Fruit fly (Drosophila melanogaster) whole organism, embryonic: ENCODE data around the gene KP78a.

ENCODE experiments used
- Ada2b ChIP-seq: fragments of 200-800 bp; sonication (Bioruptor generic); IDR thresholded peaks from 2 replicates; pipeline ENCODE4 v1.3.6; 2022; ENCODE audit warnings: missing biosample characterization, missing genetic modification characterization
- B-H1 ChIP-seq: fragments of 200-800 bp; sonication (Bioruptor generic); IDR thresholded peaks from 3 replicates; pipeline ENCODE4 v1.3.6; 2022; ENCODE audit warnings: missing biosample characterization, missing genetic modification characterization
- B-H2 ChIP-seq: fragments of 200-800 bp; sonication (Bioruptor generic); optimal IDR thresholded peaks from 2 replicates; lab custom pipeline; 2018; ENCODE audit warnings: missing biosample characterization, mild to moderate bottlenecking, missing genetic modification characterization
- C15 ChIP-seq: fragments of 200-800 bp; sonication (Bioruptor generic); IDR thresholded peaks from 3 replicates; pipeline ENCODE4 v1.3.6; 2022; ENCODE audit warnings: missing biosample characterization, missing genetic modification characterization
- CG10431 ChIP-seq: fragments of 200-800 bp; sonication (Bioruptor generic); optimal IDR thresholded peaks from 3 replicates; lab custom pipeline; 2018; ENCODE audit warnings: missing biosample characterization, mild to moderate bottlenecking, missing genetic modification characterization
- CG10543 ChIP-seq: fragments of 200-800 bp; sonication (Bioruptor generic); optimal IDR thresholded peaks from 3 replicates; lab custom pipeline; 2017; ENCODE audit warnings: missing biosample characterization, mild to moderate bottlenecking, missing genetic modification characterization, moderate library complexity
- CG12071 ChIP-seq: fragments of 200-800 bp; sonication (Bioruptor generic); optimal IDR thresholded peaks from 3 replicates; lab custom pipeline; 2018; ENCODE audit warnings: missing biosample characterization, mild to moderate bottlenecking, missing genetic modification characterization
- CG17802 ChIP-seq: fragments of 200-800 bp; sonication (Bioruptor generic); optimal IDR thresholded peaks from 2 replicates; lab custom pipeline; 2018; ENCODE audit warnings: missing biosample characterization, mild to moderate bottlenecking, missing genetic modification characterization, moderate library complexity
- CG17912 ChIP-seq: fragments of 200-800 bp; sonication (Bioruptor generic); optimal IDR thresholded peaks from 2 replicates; lab custom pipeline; 2018; ENCODE audit warnings: missing biosample characterization, mild to moderate bottlenecking, missing genetic modification characterization
- CG2129 ChIP-seq: fragments of 200-800 bp; sonication (Bioruptor generic); IDR thresholded peaks from 2 replicates; pipeline ENCODE4 v1.3.6; 2022; ENCODE audit warnings: missing biosample characterization, missing genetic modification characterization; ENCODE audit not compliant: partially characterized antibody
- CG30020 ChIP-seq: fragments of 200-800 bp; optimal IDR thresholded peaks from 2 replicates; lab custom pipeline; 2019; ENCODE audit warnings: missing biosample characterization, mild to moderate bottlenecking, missing genetic modification characterization, moderate library complexity
- CG4707 ChIP-seq: fragments of 200-800 bp; sonication (Bioruptor generic); optimal IDR thresholded peaks from 2 replicates; lab custom pipeline; 2018; ENCODE audit warnings: missing biosample characterization, mild to moderate bottlenecking, missing genetic modification characterization, moderate library complexity
- CG5245 ChIP-seq: fragments of 200-800 bp; sonication (Bioruptor generic); optimal IDR thresholded peaks from 3 replicates; lab custom pipeline; 2016; ENCODE audit warnings: missing biosample characterization, missing genetic modification characterization
- CG6813 ChIP-seq: fragments of 200-800 bp; sonication (Bioruptor generic); optimal IDR thresholded peaks from 2 replicates; lab custom pipeline; 2017; ENCODE audit warnings: missing biosample characterization, missing genetic modification characterization, mild to moderate bottlenecking, moderate library complexity, missing genetic modification reagents
- CG9817 ChIP-seq: fragments of 200-800 bp; sonication (Bioruptor generic); optimal IDR thresholded peaks from 2 replicates; lab custom pipeline; 2018; ENCODE audit warnings: missing biosample characterization, mild to moderate bottlenecking, missing genetic modification characterization, moderate library complexity
- CkIIα-i1 ChIP-seq: fragments of 200-800 bp; sonication (Bioruptor generic); IDR thresholded peaks from 2 replicates; pipeline ENCODE4 v1.3.6; 2022; ENCODE audit warnings: missing biosample characterization, missing genetic modification characterization
- CoRest ChIP-seq: fragments of 200-800 bp; sonication (Bioruptor generic); optimal IDR thresholded peaks from 3 replicates; lab custom pipeline; 2018; ENCODE audit warnings: missing biosample characterization, mild to moderate bottlenecking, missing genetic modification characterization, moderate library complexity
- Dek ChIP-seq: fragments of 200-800 bp; sonication (Bioruptor generic); optimal IDR thresholded peaks from 3 replicates; lab custom pipeline; 2019; ENCODE audit warnings: missing biosample characterization, mild to moderate bottlenecking, missing genetic modification characterization, moderate library complexity
- Dref ChIP-seq: fragments of 200-800 bp; sonication (Bioruptor generic); IDR thresholded peaks from 2 replicates; pipeline ENCODE4 v1.3.6; 2022; ENCODE audit warnings: missing biosample characterization, missing genetic modification characterization
- Fer3 ChIP-seq: fragments of 200-800 bp; sonication (Bioruptor generic); optimal IDR thresholded peaks from 2 replicates; lab custom pipeline; 2018; ENCODE audit warnings: missing biosample characterization, mild to moderate bottlenecking, missing genetic modification characterization, moderate library complexity
- HmgZ ChIP-seq: fragments of 200-800 bp; sonication (Bioruptor generic); optimal IDR thresholded peaks from 2 replicates; lab custom pipeline; 2018; ENCODE audit warnings: missing biosample characterization, mild to moderate bottlenecking, missing genetic modification characterization
- Lim3 ChIP-seq: fragments of 200-800 bp; sonication (Bioruptor generic); IDR thresholded peaks from 2 replicates; pipeline ENCODE4 v1.3.6; 2022; ENCODE audit warnings: missing biosample characterization, missing genetic modification characterization
- Myb ChIP-seq: fragments of 200-800 bp; sonication (Bioruptor generic); optimal IDR thresholded peaks from 2 replicates; lab custom pipeline; 2016; ENCODE audit warnings: missing biosample characterization, missing genetic modification characterization
- Nf-YB ChIP-seq: fragments of 200-800 bp; sonication (Bioruptor generic); optimal IDR thresholded peaks from 3 replicates; lab custom pipeline; 2019; ENCODE audit warnings: missing biosample characterization, mild to moderate bottlenecking, missing genetic modification characterization, moderate library complexity
- Nf-YC ChIP-seq: fragments of 200-800 bp; optimal IDR thresholded peaks from 3 replicates; lab custom pipeline; 2019; ENCODE audit warnings: missing biosample characterization, mild to moderate bottlenecking, missing genetic modification characterization, moderate library complexity
- Oli ChIP-seq: fragments of 200-800 bp; sonication (Bioruptor generic); optimal IDR thresholded peaks from 2 replicates; lab custom pipeline; 2018; ENCODE audit warnings: missing biosample characterization, mild to moderate bottlenecking, missing genetic modification characterization, moderate library complexity
- Scr ChIP-seq: fragments of 200-800 bp; sonication (Bioruptor generic); IDR thresholded peaks from 2 replicates; pipeline ENCODE4 v1.3.6; 2022; ENCODE audit warnings: missing biosample characterization, missing genetic modification characterization; ENCODE audit not compliant: partially characterized antibody
- Side ChIP-seq: fragments of 200-800 bp; sonication (Bioruptor generic); optimal IDR thresholded peaks from 2 replicates; lab custom pipeline; 2016; ENCODE audit warnings: missing biosample characterization, missing genetic modification characterization
- Vsx1 ChIP-seq: fragments of 200-800 bp; sonication (Bioruptor generic); optimal IDR thresholded peaks from 2 replicates; lab custom pipeline; 2017; ENCODE audit warnings: missing biosample characterization, mild to moderate bottlenecking, missing genetic modification characterization, missing genetic modification reagents
- Xbp1 ChIP-seq: fragments of 200-800 bp; sonication (Bioruptor generic); optimal IDR thresholded peaks from 3 replicates; lab custom pipeline; 2016; ENCODE audit warnings: missing biosample characterization, mild to moderate bottlenecking, missing genetic modification characterization
- ash1 ChIP-seq: fragments of 200-800 bp; sonication (Bioruptor generic); optimal IDR thresholded peaks from 2 replicates; lab custom pipeline; 2018; ENCODE audit warnings: missing biosample characterization, mild to moderate bottlenecking, missing genetic modification characterization
- bigmax ChIP-seq: fragments of 200-800 bp; sonication (Bioruptor generic); optimal IDR thresholded peaks from 2 replicates; lab custom pipeline; 2018; ENCODE audit warnings: missing biosample characterization, mild to moderate bottlenecking, missing genetic modification characterization
- cad ChIP-seq: fragments of >200 bp; optimal IDR thresholded peaks from 2 replicates; lab custom pipeline; 2017; ENCODE audit warnings: missing biosample characterization, missing genetic modification characterization
- crc ChIP-seq: fragments of 200-800 bp; sonication (Bioruptor generic); optimal IDR thresholded peaks from 2 replicates; lab custom pipeline; 2016; ENCODE audit warnings: missing biosample characterization, missing genetic modification characterization
- dati ChIP-seq: fragments of 200-800 bp; sonication (Bioruptor generic); IDR thresholded peaks from 2 replicates; pipeline ENCODE4 v1.3.6; 2022; ENCODE audit warnings: missing biosample characterization, missing genetic modification characterization
- ewg ChIP-seq: fragments of 200-800 bp; sonication (Bioruptor generic); optimal IDR thresholded peaks from 3 replicates; lab custom pipeline; 2017; ENCODE audit warnings: mild to moderate bottlenecking, missing biosample characterization, missing genetic modification reagents, missing genetic modification characterization
- exex ChIP-seq: fragments of 200-800 bp; sonication (Bioruptor generic); optimal IDR thresholded peaks from 4 replicates; lab custom pipeline; 2018; ENCODE audit warnings: missing biosample characterization, mild to moderate bottlenecking, missing genetic modification characterization, moderate library complexity
- fd102C ChIP-seq: fragments of 200-800 bp; sonication (Bioruptor generic); optimal IDR thresholded peaks from 2 replicates; lab custom pipeline; 2018; ENCODE audit warnings: missing biosample characterization, mild to moderate bottlenecking, missing genetic modification characterization, moderate library complexity
- ind ChIP-seq: fragments of 200-800 bp; sonication (Bioruptor generic); optimal IDR thresholded peaks from 3 replicates; lab custom pipeline; 2016; ENCODE audit warnings: missing biosample characterization, missing genetic modification characterization
- ken ChIP-seq: fragments of 200-800 bp; sonication (Bioruptor generic); IDR thresholded peaks from 3 replicates; pipeline ENCODE4 v1.3.6; 2022; ENCODE audit warnings: missing biosample characterization, missing genetic modification characterization
- lmd ChIP-seq: fragments of 200-800 bp; sonication (Bioruptor generic); IDR thresholded peaks from 2 replicates; pipeline ENCODE4 v1.3.6; 2022; ENCODE audit warnings: missing biosample characterization, missing genetic modification characterization
- lov ChIP-seq, 2 experiments: fragments of 200-800 bp in 1 of 2; fragments of >200 bp in 1 of 2; sonication (Bioruptor generic) in 1 of 2; IDR thresholded peaks in 1 of 2; optimal IDR thresholded peaks in 1 of 2; 2 replicates in 1 of 2; 3 replicates in 1 of 2; pipeline versions ENCODE4 v1.3.6 to Lab custom; 2017 to 2022; ENCODE audit warnings: missing biosample characterization in 1 of 2, missing genetic modification characterization in 1 of 2
- odd ChIP-seq: fragments of 200-800 bp; sonication (Bioruptor generic); optimal IDR thresholded peaks from 2 replicates; lab custom pipeline; 2017; ENCODE audit warnings: missing biosample characterization, mild to moderate bottlenecking, missing genetic modification characterization
- onecut ChIP-seq: fragments of 200-800 bp; sonication (Bioruptor generic); IDR thresholded peaks from 2 replicates; pipeline ENCODE4 v1.3.6; 2022; ENCODE audit warnings: missing biosample characterization, missing genetic modification characterization
- org-1 ChIP-seq: fragments of 200-800 bp; sonication (Bioruptor generic); optimal IDR thresholded peaks from 2 replicates; lab custom pipeline; 2017; ENCODE audit warnings: missing biosample characterization, missing genetic modification characterization
- pros ChIP-seq: fragments of 200-800 bp; sonication (Bioruptor generic); optimal IDR thresholded peaks from 3 replicates; lab custom pipeline; 2019; ENCODE audit warnings: missing biosample characterization, mild to moderate bottlenecking, missing genetic modification characterization, moderate library complexity
- schlank ChIP-seq: fragments of 200-800 bp; sonication (Bioruptor generic); optimal IDR thresholded peaks from 2 replicates; lab custom pipeline; 2018; ENCODE audit warnings: missing biosample characterization, mild to moderate bottlenecking, missing genetic modification characterization
- sens ChIP-seq: fragments of 200-800 bp; sonication (Bioruptor generic); peaks from one replicate; lab custom pipeline; 2016; ENCODE audit warnings: missing biosample characterization, missing genetic modification characterization
- sob ChIP-seq: fragments of 200-800 bp; sonication (Bioruptor generic); IDR thresholded peaks from 2 replicates; pipeline ENCODE4 v1.3.6; 2022; ENCODE audit warnings: missing biosample characterization, missing genetic modification characterization
- tx ChIP-seq: fragments of 200-800 bp; sonication (Bioruptor generic); optimal IDR thresholded peaks from 2 replicates; lab custom pipeline; 2016; ENCODE audit warnings: missing biosample characterization, missing genetic modification characterization

The KP78a gene

DNA sequence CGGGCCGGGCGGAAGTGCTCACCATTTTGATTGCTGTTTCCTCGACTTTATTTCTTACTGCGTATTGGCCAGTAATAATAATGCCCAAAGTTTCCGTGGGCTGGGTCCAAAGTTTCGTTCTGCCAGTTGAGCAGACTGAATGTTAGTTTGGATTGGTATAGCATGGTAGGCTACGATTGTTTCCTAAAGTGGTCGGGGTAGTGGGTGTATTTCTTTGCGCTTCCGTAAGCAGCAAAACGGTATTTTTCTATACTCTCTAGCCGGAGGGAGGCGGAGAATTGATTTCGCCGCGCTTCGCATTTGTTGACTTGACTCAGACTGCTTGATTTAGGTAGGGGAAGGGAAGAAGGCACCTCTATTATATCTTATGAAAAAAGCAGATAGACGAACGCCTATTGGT, 9.5 kb downstream of the KP78a start:
- no peak for TF ChIP-seq ken
- no peak for TF ChIP-seq ash1 (GFP tag; lab: Kevin White, UChicago)
- no peak for TF ChIP-seq Side
- TF ChIP-seq CkIIα-i1 (GFP tag; lab: Robert Waterston, UW): no peak
- peak; percentile 18 for TF ChIP-seq pros (GFP tag; lab: Kevin White, UChicago)
- TF ChIP-seq CoRest: no peak
- TF ChIP-seq exex (tag; lab: Kevin White, UChicago): no peak
- TF ChIP-seq Nf-YB (GFP tag; lab: Kevin White, UChicago): peak; percentile 73
- TF ChIP-seq bigmax: no peak
- TF ChIP-seq Ada2b (GFP tag; lab: Robert Waterston, UW): no peak
- TF ChIP-seq CG10543: no peak
- no peak for TF ChIP-seq Scr (GFP tag; lab: Robert Waterston, UW)
- no peak for TF ChIP-seq HmgZ (tag; lab: Kevin White, UChicago)
- TF ChIP-seq B-H2 (GFP tag; lab: Kevin White, UChicago): no peak
- TF ChIP-seq Nf-YC (tag; lab: Kevin White, UChicago): peak; percentile 76
- TF ChIP-seq CG17802 (tag; lab: Kevin White, UChicago): no peak
- no peak for TF ChIP-seq org-1
- TF ChIP-seq CG5245 (GFP tag; lab: Kevin White, UChicago): no peak
- TF ChIP-seq CG30020 (tag; lab: Kevin White, UChicago): no peak
- TF ChIP-seq CG6813 (GFP tag; lab: Kevin White, UChicago): no peak
- TF ChIP-seq Lim3: no peak
- no peak for TF ChIP-seq Dek
- no peak for TF ChIP-seq Dref (GFP tag; lab: Robert Waterston, UW)
- TF ChIP-seq B-H1 (GFP tag; lab: Robert Waterston, UW): no peak
- TF ChIP-seq ind (GFP tag; lab: Kevin White, UChicago): no peak
- TF ChIP-seq onecut: no peak

DNA sequence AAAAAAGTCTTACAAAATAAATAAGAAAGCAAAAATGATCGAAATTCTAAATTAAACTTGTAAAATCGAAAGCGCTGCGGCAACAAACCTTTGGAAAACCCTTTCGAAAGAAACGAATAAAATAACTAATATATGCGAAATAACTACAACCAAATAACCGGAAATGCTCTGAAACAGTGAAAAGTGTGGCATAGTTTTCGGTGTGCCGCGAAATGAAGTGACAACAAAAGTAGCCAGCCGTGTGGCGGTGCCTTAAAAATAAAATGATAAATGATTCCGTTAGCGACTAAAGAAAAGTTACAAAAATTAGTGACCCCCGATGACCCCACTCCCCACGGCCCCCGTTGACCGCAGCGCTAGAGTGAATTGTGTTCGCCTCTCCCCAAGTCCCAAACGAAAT, 14.6 kb downstream of the KP78a start:
- TF ChIP-seq CG10431 (GFP tag; lab: Kevin White, UChicago) (peak; percentile 12), CG4707 (GFP tag; lab: Kevin White, UChicago) (peak; percentile 32), Oli (peak; percentile 29), CG9817 (peak; percentile 8), CG12071 (GFP tag; lab: Kevin White, UChicago) (peak; percentile 46), C15 (0 out of 3 replicates have a peak, but pooled peaks have one; percentile 45), sens (GFP tag; lab: Kevin White, UChicago) (peak; percentile 53), sob (0 out of 2 replicates have a peak, but pooled peaks have one; percentile 14), crc (GFP tag; lab: Kevin White, UChicago) (no peak), CG6813 (GFP tag; lab: Kevin White, UChicago) (peak; percentile 18), ewg (GFP tag; lab: Kevin White, UChicago) (peak; percentile 16), Vsx1 (peak; percentile 40), Myb (GFP tag; lab: Kevin White, UChicago) (no peak), lmd (GFP tag; lab: Robert Waterston, UW) (0 out of 2 replicates have a peak, but pooled peaks have one; percentile 18), CG2129 (GFP tag; lab: Robert Waterston, UW) (no peak), lov (optimal IDR thresholded peaks at IDR 0.05; lab: Kevin White, UChicago) (no peak), lov (GFP tag; IDR thresholded peaks at IDR 0.05; lab: Robert Waterston, UW) (peak; percentile 81; the same call in 2 of the 3 replicates), onecut (peak; percentile 40; the same call in 1 of the 2 replicates), CG17912 (GFP tag; lab: Kevin White, UChicago) (peak; percentile 11), Fer3 (tag; lab: Kevin White, UChicago) (no peak), fd102C (GFP tag; lab: Kevin White, UChicago) (peak; percentile 36), pros (GFP tag; lab: Kevin White, UChicago) (no peak), dati (GFP tag; lab: Robert Waterston, UW) (peak; percentile 27; the same call in 1 of the 2 replicates), odd (GFP tag; lab: Kevin White, UChicago) (peak; percentile 11), cad (GFP tag; lab: Kevin White, UChicago) (no peak), schlank (tag; lab: Kevin White, UChicago) (no peak), ken (peak; percentile 56; the same call in 1 of the 3 replicates), tx (GFP tag; lab: Kevin White, UChicago) (no peak), Scr (GFP tag; lab: Robert Waterston, UW) (no peak), Xbp1 (GFP tag; lab: Kevin White, UChicago) (peak; percentile 1)
